Worm (Caenorhabditis elegans) whole organism, early embryonic: ENCODE measurements around the gene athp-2.

ENCODE experiments used
- B0310.2 ChIP-seq: sonication (generic microtip); optimal IDR thresholded peaks from 2 replicates; lab custom pipeline; 2016; ENCODE audit warnings: mild to moderate bottlenecking, missing genetic modification characterization, missing compliant biosample characterization
- F13C5.2 ChIP-seq: sonication (generic microtip); optimal IDR thresholded peaks from 2 replicates; lab custom pipeline; 2017; ENCODE audit warnings: mild to moderate bottlenecking, missing genetic modification characterization, inconsistent platforms, missing compliant biosample characterization
- aly-1 ChIP-seq: sonication (generic microtip); optimal IDR thresholded peaks from 2 replicates; lab custom pipeline; 2016; ENCODE audit warnings: missing genetic modification characterization, missing compliant biosample characterization
- ama-1 ChIP-seq: fragments of 150-350 bp; optimal IDR thresholded peaks from 2 replicates; lab custom pipeline; 2014
- ceh-13 ChIP-seq: fragments of 200-800 bp; sonication (Bioruptor generic); optimal IDR thresholded peaks from 2 replicates; lab custom pipeline; 2018; ENCODE audit warnings: mild to moderate bottlenecking, missing genetic modification characterization, missing compliant biosample characterization
- ceh-36 ChIP-seq: sonication (generic microtip); optimal IDR thresholded peaks from 2 replicates; lab custom pipeline; 2016; ENCODE audit warnings: missing genetic modification characterization, inconsistent platforms, missing compliant biosample characterization
- ets-7 ChIP-seq: sonication (generic microtip); optimal IDR thresholded peaks from 2 replicates; lab custom pipeline; 2016; ENCODE audit warnings: missing genotype, missing genetic modification characterization, missing compliant biosample characterization
- flt-1 ChIP-seq: fragments of 200-800 bp; sonication (Bioruptor generic); IDR thresholded peaks from 2 replicates; pipeline ENCODE4 v1.3.6; 2022; ENCODE audit warnings: missing genetic modification characterization, missing compliant biosample characterization
- hmbx-1 ChIP-seq: sonication (generic microtip); optimal IDR thresholded peaks from 2 replicates; lab custom pipeline; 2016; ENCODE audit warnings: mild to moderate bottlenecking, missing genetic modification characterization, missing compliant biosample characterization
- hmg-4 ChIP-seq: fragments of 200-800 bp; sonication (Bioruptor generic); optimal IDR thresholded peaks from 2 replicates; lab custom pipeline; 2018; ENCODE audit warnings: mild to moderate bottlenecking, missing genetic modification characterization, missing compliant biosample characterization
- hnd-1 ChIP-seq: sonication (generic microtip); optimal IDR thresholded peaks from 2 replicates; lab custom pipeline; 2016; ENCODE audit warnings: missing genetic modification characterization, missing compliant biosample characterization
- pes-1 ChIP-seq: fragments of 200-800 bp; sonication (Bioruptor generic); IDR thresholded peaks from 2 replicates; pipeline ENCODE4 v1.3.6; 2022; ENCODE audit warnings: missing genetic modification reagents, missing genetic modification characterization, missing compliant biosample characterization
- scrt-1 ChIP-seq: fragments of 200-800 bp; sonication (Bioruptor generic); IDR thresholded peaks from 2 replicates; pipeline ENCODE4 v1.3.6; 2022; ENCODE audit warnings: missing genetic modification characterization, missing compliant biosample characterization
- sea-1 ChIP-seq: fragments of 200-800 bp; sonication (Bioruptor generic); conservative IDR thresholded peaks from 2 replicates; pipeline ENCODE4 v1.3.6; 2022; ENCODE audit warnings: missing genetic modification characterization, missing compliant biosample characterization
- tbx-11 ChIP-seq: fragments of 200-800 bp; sonication (Bioruptor generic); IDR thresholded peaks from 2 replicates; pipeline ENCODE4 v1.3.6; 2022; ENCODE audit warnings: missing genetic modification characterization, missing compliant biosample characterization
- tbx-37 ChIP-seq: fragments of 200-800 bp; sonication (Bioruptor generic); conservative IDR thresholded peaks from 2 replicates; pipeline ENCODE4 v1.3.6; 2022; ENCODE audit warnings: missing genetic modification reagents, missing genetic modification characterization, missing compliant biosample characterization
- tra-4 ChIP-seq: sonication (generic microtip); optimal IDR thresholded peaks from 2 replicates; lab custom pipeline; 2017; ENCODE audit warnings: missing genetic modification characterization, missing compliant biosample characterization

The athp-2 gene

ce11 chrII:4321766-4322165 is 18.2 kb upstream of the athp-2 start, which contains the start of gene Y52E8A.1:
Gene Y52E8A.1 (plus strand): TSS chrII:4322066.
- TF ChIP-seq aly-1 (tag; lab: Kevin White, UChicago) (no peak), sea-1 (no peak), tbx-11 (no peak), hmbx-1 (tag; lab: Kevin White, UChicago) (no peak), hnd-1 (no peak), tra-4 (tag; lab: Kevin White, UChicago) (no peak), B0310.2 (no peak), hmg-4 (no peak), F13C5.2 (tag; lab: Kevin White, UChicago) (no peak), tbx-37 (no peak), ama-1 (lab: Kevin White, UChicago) (no peak), scrt-1 (GFP tag; lab: Robert Waterston, UW) (no peak), pes-1 (GFP tag; lab: Robert Waterston, UW) (no peak), ceh-36 (tag; lab: Kevin White, UChicago) (no peak), ets-7 (no peak)

ce11 chrII:4322871-4323270 is 17.1 kb upstream of the athp-2 start, which contains the start of gene H20J04.6:
Gene H20J04.6 (plus strand): TSS chrII:4323256.
- no peak for TF ChIP-seq sea-1
- no peak for TF ChIP-seq hmg-4
- TF ChIP-seq flt-1 (GFP tag; lab: Robert Waterston, UW): no peak
- no peak for TF ChIP-seq pes-1 (GFP tag; lab: Robert Waterston, UW)
- no peak for TF ChIP-seq scrt-1 (GFP tag; lab: Robert Waterston, UW)
- no peak for TF ChIP-seq aly-1 (tag; lab: Kevin White, UChicago)
- TF ChIP-seq ceh-36 (tag; lab: Kevin White, UChicago): no peak
- TF ChIP-seq ceh-13: no peak
- TF ChIP-seq ets-7: no peak
- TF ChIP-seq tbx-11: no peak
- TF ChIP-seq F13C5.2 (tag; lab: Kevin White, UChicago): no peak
- no peak for TF ChIP-seq B0310.2
- no peak for TF ChIP-seq ama-1 (lab: Kevin White, UChicago)
- no peak for TF ChIP-seq tra-4 (tag; lab: Kevin White, UChicago)
- no peak for TF ChIP-seq hnd-1
- no peak for TF ChIP-seq hmbx-1 (tag; lab: Kevin White, UChicago)
- TF ChIP-seq tbx-37: no peak

DNA sequence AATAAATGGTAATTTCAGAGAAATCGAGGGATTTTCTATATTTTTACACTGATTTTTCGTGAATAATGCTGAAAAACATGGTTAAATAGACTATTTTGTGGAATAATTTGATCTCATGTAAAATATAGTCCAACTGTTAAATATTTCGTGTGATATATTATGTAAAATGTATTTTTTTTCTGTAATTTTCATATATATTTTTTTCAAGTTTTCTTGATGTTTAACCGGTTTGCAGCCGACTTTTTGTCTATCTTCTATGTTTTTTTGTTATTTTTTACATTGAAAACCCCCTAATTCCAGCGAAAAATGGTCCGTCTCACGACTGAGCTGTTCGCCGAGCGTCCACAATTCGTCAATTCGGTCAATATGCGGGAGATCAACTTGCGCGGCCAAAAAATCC is 15.9 kb upstream of the athp-2 start, which contains the start of gene mog-2:
TSS of gene mog-2 (plus strand) at position 301 of the 400 bp plus-strand sequence.
- no peak for TF ChIP-seq ceh-36 (tag; lab: Kevin White, UChicago)

DNA sequence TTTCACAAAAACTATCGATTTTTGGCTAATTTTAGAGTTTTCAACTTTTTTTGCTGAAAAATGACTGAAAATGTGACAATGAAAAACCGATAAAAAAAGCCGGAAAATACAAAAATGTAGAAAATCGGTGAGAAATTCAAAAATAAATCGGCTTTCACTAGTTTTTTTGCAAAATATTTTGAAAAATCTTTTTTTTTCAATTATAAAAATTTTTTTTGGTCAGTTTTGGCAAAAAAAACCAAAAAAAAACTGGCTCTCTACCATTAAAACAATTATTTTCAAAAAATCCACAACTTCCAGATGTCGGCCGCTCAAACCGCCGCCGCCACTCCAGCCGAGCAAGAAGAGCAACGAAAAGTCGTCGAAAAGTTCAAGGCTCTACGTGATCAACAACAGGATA is 13.6 kb upstream of the athp-2 start, which contains the start of gene pfd-2:
TSS of gene pfd-2 (plus strand) at position 301 of the 400 bp plus-strand sequence.
- TF ChIP-seq ets-7 (no peak), sea-1 (no peak), scrt-1 (GFP tag; lab: Robert Waterston, UW) (no peak), hnd-1 (no peak), tbx-37 (no peak), ceh-13 (no peak), ceh-36 (tag; lab: Kevin White, UChicago) (no peak), tra-4 (tag; lab: Kevin White, UChicago) (no peak), aly-1 (tag; lab: Kevin White, UChicago) (no peak)

- TF ChIP-seq tbx-37 (no peak), hmbx-1 (tag; lab: Kevin White, UChicago) (no peak), B0310.2 (no peak), sea-1 (no peak), pes-1 (GFP tag; lab: Robert Waterston, UW) (no peak), flt-1 (GFP tag; lab: Robert Waterston, UW) (no peak), scrt-1 (GFP tag; lab: Robert Waterston, UW) (no peak), ama-1 (lab: Kevin White, UChicago) (no peak), ets-7 (no peak), ceh-13 (no peak), tbx-11 (no peak), tra-4 (tag; lab: Kevin White, UChicago) (no peak), hnd-1 (no peak), F13C5.2 (tag; lab: Kevin White, UChicago) (no peak), hmg-4 (no peak), aly-1 (tag; lab: Kevin White, UChicago) (no peak), ceh-36 (tag; lab: Kevin White, UChicago) (no peak)
Measured at ce11 chrII:4328716-4329115, 11.3 kb upstream of the athp-2 start, which contains the start of gene H20J04.4. Gene H20J04.4 (plus strand): TSS chrII:4329016.

DNA sequence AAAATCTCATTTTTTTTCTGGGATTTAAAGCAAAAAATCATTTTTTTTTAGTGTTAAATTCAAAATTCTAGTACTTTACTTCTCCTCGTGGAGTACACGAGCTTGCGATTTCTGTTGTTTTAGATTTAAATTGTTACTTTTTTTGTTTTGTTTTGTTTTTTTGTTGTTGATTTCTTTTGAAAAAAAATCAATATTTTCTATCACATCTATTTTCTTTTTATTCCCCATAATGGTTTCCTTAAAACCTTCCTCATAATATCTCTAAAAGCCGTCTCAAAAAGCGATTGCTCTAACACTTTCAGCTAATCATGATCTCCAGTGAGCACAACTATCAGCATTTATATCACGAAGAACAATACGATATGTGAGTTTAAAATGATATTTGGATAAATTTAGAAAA is 5.5 kb upstream of the athp-2 start, which contains the start of gene madf-3:
TSS of gene madf-3 (plus strand) at position 301 of the 400 bp plus-strand sequence.
- TF ChIP-seq pes-1 (GFP tag; lab: Robert Waterston, UW): no peak
- TF ChIP-seq tra-4 (tag; lab: Kevin White, UChicago): no peak
- no peak for TF ChIP-seq sea-1
- TF ChIP-seq ama-1 (lab: Kevin White, UChicago): no peak

ce11 chrII:4337731-4338130 is 2.3 kb upstream of the athp-2 start:
- no peak for TF ChIP-seq ceh-36 (tag; lab: Kevin White, UChicago)
- no peak for TF ChIP-seq sea-1
- TF ChIP-seq hmbx-1 (tag; lab: Kevin White, UChicago): no peak
- no peak for TF ChIP-seq B0310.2
- no peak for TF ChIP-seq pes-1 (GFP tag; lab: Robert Waterston, UW)
- TF ChIP-seq tra-4 (tag; lab: Kevin White, UChicago): no peak

DNA sequence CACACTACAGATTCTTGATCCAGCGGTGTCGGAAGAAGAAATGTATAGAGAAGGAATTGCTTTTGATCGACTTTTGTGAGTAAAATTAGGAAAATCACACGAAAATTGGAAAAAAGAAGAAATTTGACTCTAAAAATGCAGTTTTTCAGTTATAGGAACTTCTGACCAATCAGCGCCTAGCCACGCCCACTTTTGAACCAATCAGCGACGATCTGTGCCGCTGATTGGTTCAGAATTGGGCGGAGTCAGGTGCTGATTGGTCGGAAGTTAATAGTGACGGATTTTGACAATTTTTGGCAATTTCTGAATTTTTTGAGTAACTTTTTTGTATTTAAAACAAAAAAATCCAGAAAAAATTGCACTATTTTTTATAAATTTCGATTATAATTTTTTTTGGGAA is 1.5 kb downstream of the athp-2 start:
- TF ChIP-seq ceh-36 (tag; lab: Kevin White, UChicago): no peak
- no peak for TF ChIP-seq flt-1 (GFP tag; lab: Robert Waterston, UW)
- no peak for TF ChIP-seq ceh-13
- TF ChIP-seq F13C5.2 (tag; lab: Kevin White, UChicago): no peak
- no peak for TF ChIP-seq pes-1 (GFP tag; lab: Robert Waterston, UW)
- no peak for TF ChIP-seq scrt-1 (GFP tag; lab: Robert Waterston, UW)
- no peak for TF ChIP-seq tra-4 (tag; lab: Kevin White, UChicago)
- TF ChIP-seq B0310.2: no peak
- TF ChIP-seq aly-1 (tag; lab: Kevin White, UChicago): no peak
- TF ChIP-seq hmg-4: no peak
- no peak for TF ChIP-seq tbx-37
- no peak for TF ChIP-seq ets-7
- TF ChIP-seq hmbx-1 (tag; lab: Kevin White, UChicago): no peak
